In the genomic region with DNA sequence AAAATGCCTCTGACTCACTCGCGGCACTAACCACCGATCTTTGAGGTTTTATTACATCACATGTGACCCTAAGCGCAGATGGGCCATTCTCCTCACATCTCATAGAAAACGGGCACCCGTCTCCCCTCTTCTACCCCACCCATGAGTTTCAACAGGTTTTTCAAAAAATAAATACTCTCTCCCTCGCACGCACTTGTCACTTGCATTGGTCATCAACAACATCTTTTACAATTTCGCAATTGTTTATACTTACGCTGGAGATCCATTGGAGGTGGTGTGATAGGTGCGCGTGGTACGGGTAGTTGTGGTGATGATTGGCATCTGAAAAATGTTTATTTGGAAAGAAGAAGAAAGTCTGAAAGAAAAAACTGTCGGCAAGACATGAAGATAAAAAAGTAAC, we compare ENCODE assay signal across 2 worm cellular contexts.
TF ChIP-seq lines count a peak whose summit lies in the region.

A gene (minus strand): TSS at position 321 of the 400 bp plus-strand sequence.

TF ChIP-seq in whole organism, L1 larva, 84 proteins besides CTCF, POLR2A, EP300 and RAD21 (continued from another document):
- peak in 4 of 6 experiments; percentile 71 to 84 (median 77) for TF ChIP-seq elt-3 (tag; optimal IDR thresholded peaks at IDR 0.05; lab: Kevin White, UChicago)
- no peak for TF ChIP-seq nhr-28 (tag; optimal IDR thresholded peaks at IDR 0.05; lab: Kevin White, UChicago)
- TF ChIP-seq ceh-82 (tag; optimal IDR thresholded peaks at IDR 0.05; lab: Kevin White, UChicago) = peak in 2 of 3 experiments; percentile 34 to 59
- TF ChIP-seq grh-1 (GFP tag; IDR thresholded peaks at IDR 0.05; lab: Robert Waterston, UW) = peak; percentile 89
- peak; percentile 89 for TF ChIP-seq vab-15 (tag; optimal IDR thresholded peaks at IDR 0.05; lab: Kevin White, UChicago)
- TF ChIP-seq C04F5.9 (tag; optimal IDR thresholded peaks at IDR 0.05; lab: Kevin White, UChicago) = no peak
- no peak for TF ChIP-seq ama-1 (optimal IDR thresholded peaks at IDR 0.05; lab: Kevin White, UChicago)
- TF ChIP-seq efl-3 (GFP tag; optimal IDR thresholded peaks at IDR 0.05; lab: Kevin White, UChicago) = no peak
- peak; percentile 72 for TF ChIP-seq nhr-47 (tag; optimal IDR thresholded peaks at IDR 0.05; lab: Kevin White, UChicago)
- peak; percentile 47 for TF ChIP-seq pag-3 (tag; optimal IDR thresholded peaks at IDR 0.05; lab: Kevin White, UChicago; ENCODE audit: borderline replicate concordance, insufficient read depth)
- peak; percentile 61 for TF ChIP-seq lir-3 (tag; optimal IDR thresholded peaks at IDR 0.05; lab: Kevin White, UChicago; ENCODE audit: poor library complexity)
- peak; percentile 94 for TF ChIP-seq nhr-71 (tag; optimal IDR thresholded peaks at IDR 0.05; lab: Kevin White, UChicago)
- TF ChIP-seq mab-9 (GFP tag; IDR thresholded peaks at IDR 0.05; lab: Robert Waterston, UW) = no peak
- TF ChIP-seq aha-1 (tag; optimal IDR thresholded peaks at IDR 0.05; lab: Kevin White, UChicago) = no peak
- no peak for TF ChIP-seq lin-15B (tag; optimal IDR thresholded peaks at IDR 0.05; lab: Kevin White, UChicago)
- TF ChIP-seq hpl-2 (GFP tag; optimal IDR thresholded peaks at IDR 0.05; lab: Kevin White, UChicago) = no peak
- TF ChIP-seq ceh-63 (GFP tag; optimal IDR thresholded peaks at IDR 0.05; lab: Kevin White, UChicago) = no peak
- no peak for TF ChIP-seq fkh-10 (GFP tag; optimal IDR thresholded peaks at IDR 0.05; lab: Kevin White, UChicago)
- peak; percentile 89 for TF ChIP-seq skn-1 (tag; optimal IDR thresholded peaks at IDR 0.05; lab: Kevin White, UChicago)
- TF ChIP-seq unc-98 (GFP tag; IDR thresholded peaks at IDR 0.05; lab: Robert Waterston, UW) = no peak
- TF ChIP-seq unc-86 (tag; optimal IDR thresholded peaks at IDR 0.05; lab: Kevin White, UChicago) = no peak
- peak; percentile 40 for TF ChIP-seq xbp-1 (tag; optimal IDR thresholded peaks at IDR 0.05; lab: Kevin White, UChicago)
- no peak for TF ChIP-seq F16B12.6 (tag; optimal IDR thresholded peaks at IDR 0.05; lab: Kevin White, UChicago)
- TF ChIP-seq fkh-4 (tag; optimal IDR thresholded peaks at IDR 0.05; lab: Kevin White, UChicago; ENCODE audit: borderline replicate concordance) = no peak
- TF ChIP-seq blmp-1 (tag; optimal IDR thresholded peaks at IDR 0.05; lab: Kevin White, UChicago) = peak; percentile 57
- peak; percentile 47 to 78 for TF ChIP-seq lin-35 (GFP tag; optimal IDR thresholded peaks at IDR 0.05; lab: Kevin White, UChicago)
- TF ChIP-seq ztf-11 (tag; optimal IDR thresholded peaks at IDR 0.05; lab: Kevin White, UChicago) = no peak
- no peak for TF ChIP-seq nhr-84 (tag; optimal IDR thresholded peaks at IDR 0.05; lab: Kevin White, UChicago)
- no peak for TF ChIP-seq Y116A8C.19 (tag; optimal IDR thresholded peaks at IDR 0.05; lab: Kevin White, UChicago; ENCODE audit: borderline replicate concordance)
- no peak for TF ChIP-seq nhr-237 (tag; optimal IDR thresholded peaks at IDR 0.05; lab: Kevin White, UChicago)
- no peak for TF ChIP-seq sox-4 (tag; optimal IDR thresholded peaks at IDR 0.05; lab: Kevin White, UChicago)
- peak; percentile 90 for TF ChIP-seq snu-23 (GFP tag; optimal IDR thresholded peaks at IDR 0.05; lab: Kevin White, UChicago)
- peak; percentile 43 for TF ChIP-seq swsn-7 (tag; optimal IDR thresholded peaks at IDR 0.05; lab: Kevin White, UChicago)
- TF ChIP-seq lin-39 (tag; optimal IDR thresholded peaks at IDR 0.05; lab: Kevin White, UChicago) = no peak
- peak; percentile 98 for TF ChIP-seq nhr-85 (tag; lab: Kevin White, UChicago)
- no peak for TF ChIP-seq aly-2 (tag; optimal IDR thresholded peaks at IDR 0.05; lab: Kevin White, UChicago)
- no peak for TF ChIP-seq ces-1 (GFP tag; optimal IDR thresholded peaks at IDR 0.05; lab: Kevin White, UChicago)
- TF ChIP-seq nhr-19 (GFP tag; conservative IDR thresholded peaks at IDR 0.05; lab: Robert Waterston, UW) = peak; percentile 74
- peak; percentile 57 for TF ChIP-seq dsc-1 (tag; optimal IDR thresholded peaks at IDR 0.05; lab: Kevin White, UChicago)
- TF ChIP-seq lin-13 (GFP tag; optimal IDR thresholded peaks at IDR 0.05; lab: Kevin White, UChicago) = peak; percentile 65
- TF ChIP-seq rnt-1 (tag; optimal IDR thresholded peaks at IDR 0.05; lab: Kevin White, UChicago) = peak; percentile 78

TF ChIP-seq in whole organism, L2 larva, 48 proteins besides CTCF, POLR2A, EP300 and RAD21 (continued from another document):
- TF ChIP-seq nhr-6 (tag; optimal IDR thresholded peaks at IDR 0.05; lab: Kevin White, UChicago) = peak; percentile 74
